Worm (Caenorhabditis elegans): ENCODE results near the gene srh-167.

DNA sequence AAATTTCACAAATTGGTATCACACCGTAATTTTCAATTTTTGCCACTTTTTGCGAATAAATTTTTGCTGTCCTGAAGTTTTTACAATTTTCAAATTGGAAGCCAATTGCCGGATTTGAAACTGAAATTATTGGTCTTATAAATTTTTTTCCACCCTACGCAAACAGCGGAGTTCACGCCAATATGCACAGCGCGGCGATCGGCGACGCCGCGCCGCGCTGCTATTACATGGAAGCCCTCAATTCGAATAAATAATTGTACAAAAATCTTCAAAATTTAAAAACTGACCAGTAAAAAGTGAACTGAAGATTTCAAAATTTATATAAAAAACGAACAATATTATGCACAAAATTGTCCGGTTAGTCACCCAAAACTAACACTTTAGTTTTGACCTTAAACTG, 33.7 kb upstream of the srh-167 start:
- TF ChIP-seq C04F5.9 (tag; optimal IDR thresholded peaks at IDR 0.05) (no peak), jun-1 (tag; optimal IDR thresholded peaks at IDR 0.05) (no peak), blmp-1 (tag; optimal IDR thresholded peaks at IDR 0.05) (no peak)
